Fruit fly (Drosophila melanogaster): Measurements from ENCODE around the gene Rsph1.

The Rsph1 gene

dm6 chr2L:13191052-13191678 is 7.9 kb downstream of the Rsph1 start:
- TF ChIP-seq cnc (optimal IDR thresholded peaks at IDR 0.05) (no peak), CG33017 (tag; optimal IDR thresholded peaks at IDR 0.05) (no peak), ovo (GFP tag; optimal IDR thresholded peaks at IDR 0.05) (peak; percentile 2), cic (GFP tag; optimal IDR thresholded peaks at IDR 0.05) (no peak), CG14711 (tag; optimal IDR thresholded peaks at IDR 0.05) (no peak), Crg-1 (GFP tag; optimal IDR thresholded peaks at IDR 0.05) (no peak)

dm6 chr2L:13191894-13192293 is 8.6 kb downstream of the Rsph1 start, which contains the start of the genes CG16974 and Edem2:
Gene CG16974, minus strand, starts transcription at chr2L:13191979.
Gene Edem2, plus strand, starts transcription at chr2L:13192201.
- peak; percentile 81 for TF ChIP-seq CG14711 (tag; optimal IDR thresholded peaks at IDR 0.05)
- TF ChIP-seq CG5204 (GFP tag; optimal IDR thresholded peaks at IDR 0.05), result no peak
- peak; percentile 66 for TF ChIP-seq cic (GFP tag; optimal IDR thresholded peaks at IDR 0.05)
- TF ChIP-seq CG33017 (tag; optimal IDR thresholded peaks at IDR 0.05), result peak; percentile 77
- peak; percentile 65 for TF ChIP-seq Crg-1 (GFP tag; optimal IDR thresholded peaks at IDR 0.05)
- TF ChIP-seq bab1 (GFP tag; optimal IDR thresholded peaks at IDR 0.05), result peak; percentile 86
- peak; percentile 48 for TF ChIP-seq tj (GFP tag; optimal IDR thresholded peaks at IDR 0.05)
- no peak for TF ChIP-seq Hr96 (GFP tag; optimal IDR thresholded peaks at IDR 0.05)
- peak; percentile 77 for TF ChIP-seq CG7045 (GFP tag; optimal IDR thresholded peaks at IDR 0.05)
- TF ChIP-seq CG11617 (GFP tag; optimal IDR thresholded peaks at IDR 0.05), result peak; percentile 72
- no peak for TF ChIP-seq kay (GFP tag; ENCODE audit: borderline replicate concordance)
- TF ChIP-seq pad (GFP tag; optimal IDR thresholded peaks at IDR 0.05), result peak; percentile 67
- TF ChIP-seq CG12768 (GFP tag; optimal IDR thresholded peaks at IDR 0.05), result peak; percentile 59
- no peak for TF ChIP-seq toe (GFP tag; optimal IDR thresholded peaks at IDR 0.05)
- peak; percentile 75 for TF ChIP-seq Mnt (GFP tag; optimal IDR thresholded peaks at IDR 0.05)
- peak; percentile 68 for TF ChIP-seq ovo (GFP tag; optimal IDR thresholded peaks at IDR 0.05)
- no peak for TF ChIP-seq cnc (optimal IDR thresholded peaks at IDR 0.05)
- TF ChIP-seq CG7101 (tag; optimal IDR thresholded peaks at IDR 0.05), result peak; percentile 88
- TF ChIP-seq Clk (GFP tag; optimal IDR thresholded peaks at IDR 0.05), result peak; percentile 11
- peak; percentile 79 for TF ChIP-seq CG1620 (GFP tag; optimal IDR thresholded peaks at IDR 0.05)

dm6 chr2L:13195822-13196221 is 12.6 kb downstream of the Rsph1 start:
- TF ChIP-seq CG11617 (GFP tag; optimal IDR thresholded peaks at IDR 0.05) (no peak), CG5204 (GFP tag; optimal IDR thresholded peaks at IDR 0.05) (no peak), kay (GFP tag; ENCODE audit: borderline replicate concordance) (no peak), ovo (GFP tag; optimal IDR thresholded peaks at IDR 0.05) (no peak), tj (GFP tag; optimal IDR thresholded peaks at IDR 0.05) (no peak), toe (GFP tag; optimal IDR thresholded peaks at IDR 0.05) (no peak), cnc (optimal IDR thresholded peaks at IDR 0.05) (no peak), CG7045 (GFP tag; optimal IDR thresholded peaks at IDR 0.05) (no peak), Mnt (GFP tag; optimal IDR thresholded peaks at IDR 0.05) (no peak), CG14711 (tag; optimal IDR thresholded peaks at IDR 0.05) (no peak), Clk (GFP tag; optimal IDR thresholded peaks at IDR 0.05) (no peak)

dm6 chr2L:13202960-13203436 is 19.7 kb downstream of the Rsph1 start, which contains the start of gene CG16972:
Gene CG16972, minus strand, starts transcription at chr2L:13203295.
- TF ChIP-seq Clk (GFP tag; optimal IDR thresholded peaks at IDR 0.05), result peak; percentile 0
- no peak for TF ChIP-seq Mnt (GFP tag; optimal IDR thresholded peaks at IDR 0.05)
- TF ChIP-seq cic (GFP tag; optimal IDR thresholded peaks at IDR 0.05), result no peak
- peak; percentile 35 for TF ChIP-seq CG7045 (GFP tag; optimal IDR thresholded peaks at IDR 0.05)
- TF ChIP-seq bab1 (GFP tag; optimal IDR thresholded peaks at IDR 0.05), result peak; percentile 41
- TF ChIP-seq ovo (GFP tag; optimal IDR thresholded peaks at IDR 0.05), result peak; percentile 33
- no peak for TF ChIP-seq CG1620 (GFP tag; optimal IDR thresholded peaks at IDR 0.05)
- TF ChIP-seq Crg-1 (GFP tag; optimal IDR thresholded peaks at IDR 0.05), result no peak
- peak; percentile 55 for TF ChIP-seq CG11617 (GFP tag; optimal IDR thresholded peaks at IDR 0.05)
- peak; percentile 67 for TF ChIP-seq CG14711 (tag; optimal IDR thresholded peaks at IDR 0.05)
- no peak for TF ChIP-seq Hr96 (GFP tag; optimal IDR thresholded peaks at IDR 0.05)

dm6 chr2L:13203437-13204137 is 20.3 kb downstream of the Rsph1 start, which contains the start of gene Pect:
Gene Pect, plus strand, starts transcription at chr2L:13203762.
- peak; percentile 37 for TF ChIP-seq CG11617 (GFP tag; optimal IDR thresholded peaks at IDR 0.05)
- no peak for TF ChIP-seq kay (GFP tag; ENCODE audit: borderline replicate concordance)
- no peak for TF ChIP-seq CG7045 (GFP tag; optimal IDR thresholded peaks at IDR 0.05)
- peak; percentile 44 for TF ChIP-seq tj (GFP tag; optimal IDR thresholded peaks at IDR 0.05)
- no peak for TF ChIP-seq pad (GFP tag; optimal IDR thresholded peaks at IDR 0.05)
- TF ChIP-seq bab1 (GFP tag; optimal IDR thresholded peaks at IDR 0.05), result peak; percentile 12
- peak; percentile 74 for TF ChIP-seq CG33017 (tag; optimal IDR thresholded peaks at IDR 0.05)
- TF ChIP-seq CG1620 (GFP tag; optimal IDR thresholded peaks at IDR 0.05), result peak; percentile 37
- peak; percentile 93 for TF ChIP-seq Mnt (GFP tag; optimal IDR thresholded peaks at IDR 0.05)
- TF ChIP-seq CG14711 (tag; optimal IDR thresholded peaks at IDR 0.05), result no peak
- no peak for TF ChIP-seq CG5204 (GFP tag; optimal IDR thresholded peaks at IDR 0.05)
- TF ChIP-seq CG12768 (GFP tag; optimal IDR thresholded peaks at IDR 0.05), result peak; percentile 43
- peak; percentile 81 for TF ChIP-seq CG7101 (tag; optimal IDR thresholded peaks at IDR 0.05)
- TF ChIP-seq ovo (GFP tag; optimal IDR thresholded peaks at IDR 0.05), result no peak
- peak; percentile 35 for TF ChIP-seq Crg-1 (GFP tag; optimal IDR thresholded peaks at IDR 0.05)
- TF ChIP-seq cic (GFP tag; optimal IDR thresholded peaks at IDR 0.05), result peak; percentile 93
- TF ChIP-seq Clk (GFP tag; optimal IDR thresholded peaks at IDR 0.05), result no peak
- no peak for TF ChIP-seq toe (GFP tag; optimal IDR thresholded peaks at IDR 0.05)
- no peak for TF ChIP-seq cnc (optimal IDR thresholded peaks at IDR 0.05)
- TF ChIP-seq Hr96 (GFP tag; optimal IDR thresholded peaks at IDR 0.05), result no peak

Data from whole organism, adult.